Fruit fly (Drosophila melanogaster): Measurements from ENCODE around the gene CG14861.

CG14861 gene

DNA sequence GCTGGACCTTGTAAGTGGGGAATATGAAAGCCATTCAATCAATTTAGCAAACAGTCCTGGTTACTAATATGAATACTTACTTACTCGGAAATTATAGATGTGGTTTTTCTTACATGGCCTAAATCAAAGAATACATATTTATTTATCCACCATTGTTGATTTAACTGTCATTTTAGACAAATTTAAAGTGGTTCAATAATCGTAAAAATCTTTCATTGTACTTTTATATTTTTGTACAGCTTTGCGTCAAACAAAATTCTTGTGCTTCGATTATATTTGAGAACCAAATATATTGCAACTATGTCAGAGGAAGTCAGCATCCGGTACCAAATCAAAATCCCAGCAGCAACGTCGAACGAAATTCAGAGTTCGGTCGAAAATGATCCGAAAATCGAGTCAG is at the start of gene CG14861:
TSS of gene CG14861 (plus strand) at position 301 of the 400 bp plus-strand sequence.
- TF ChIP-seq Dll (optimal IDR thresholded peaks at IDR 0.05) (no peak), EcR (GFP tag; optimal IDR thresholded peaks at IDR 0.05) (no peak), usp (GFP tag; optimal IDR thresholded peaks at IDR 0.05) (no peak), pan (optimal IDR thresholded peaks at IDR 0.05) (no peak), CG8478 (optimal IDR thresholded peaks at IDR 0.05) (no peak), psq (optimal IDR thresholded peaks at IDR 0.05) (no peak)

- no peak for TF ChIP-seq CG8478 (optimal IDR thresholded peaks at IDR 0.05)
Measured at dm6 chr3R:14965285-14965684, 49.3 kb upstream of the CG14861 start.

DNA sequence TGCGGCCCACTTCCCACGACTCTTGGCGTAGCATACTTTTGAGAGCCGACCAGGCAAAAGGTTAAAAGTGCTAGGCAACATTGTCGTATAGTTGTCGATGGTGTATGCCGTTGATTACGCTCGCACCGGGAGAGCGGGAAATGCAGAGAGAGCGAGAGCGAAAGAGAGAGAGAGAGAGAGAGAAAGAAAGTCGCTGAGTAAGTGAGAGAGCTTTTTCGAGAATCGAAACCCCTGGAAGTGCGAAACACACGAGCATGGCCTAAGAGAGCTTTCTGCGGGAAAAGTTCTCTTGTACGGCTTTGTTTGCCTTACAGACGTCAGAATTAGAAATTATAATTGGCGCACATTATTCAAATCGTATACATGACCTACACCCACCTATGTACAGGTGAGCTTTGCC is 28.4 kb upstream of the CG14861 start:
- TF ChIP-seq EcR (GFP tag; optimal IDR thresholded peaks at IDR 0.05) (no peak), usp (GFP tag; optimal IDR thresholded peaks at IDR 0.05) (no peak), psq (optimal IDR thresholded peaks at IDR 0.05) (no peak), pan (optimal IDR thresholded peaks at IDR 0.05) (no peak), CG8478 (optimal IDR thresholded peaks at IDR 0.05) (no peak), Dll (optimal IDR thresholded peaks at IDR 0.05) (no peak)

dm6 chr3R:14990097-14990496 is 24.5 kb upstream of the CG14861 start:
- TF ChIP-seq usp (GFP tag; optimal IDR thresholded peaks at IDR 0.05), result no peak
- no peak for TF ChIP-seq EcR (GFP tag; optimal IDR thresholded peaks at IDR 0.05)
- no peak for TF ChIP-seq Dll (optimal IDR thresholded peaks at IDR 0.05)
- no peak for TF ChIP-seq psq (optimal IDR thresholded peaks at IDR 0.05)
- no peak for TF ChIP-seq CG8478 (optimal IDR thresholded peaks at IDR 0.05)
- no peak for TF ChIP-seq pan (optimal IDR thresholded peaks at IDR 0.05)

DNA sequence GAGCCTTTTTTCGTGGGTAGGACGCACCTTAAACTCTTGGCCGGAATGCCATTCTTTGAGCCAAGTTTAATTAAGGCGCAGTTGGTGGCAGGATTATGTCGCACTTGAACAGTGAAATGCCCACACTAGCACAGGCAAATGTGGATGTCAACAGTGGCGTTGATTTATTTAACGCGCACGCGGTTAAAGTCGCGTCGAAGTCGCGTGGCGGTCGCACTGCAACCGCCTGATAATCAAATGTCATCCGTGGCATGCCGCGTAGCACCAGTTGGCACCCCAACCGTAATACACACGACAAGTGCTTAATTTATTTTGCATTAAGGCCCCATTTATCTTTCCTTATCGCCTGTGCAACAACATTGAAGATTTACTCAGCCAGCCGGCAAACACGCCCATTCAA is 9.6 kb downstream of the CG14861 start:
- TF ChIP-seq psq (optimal IDR thresholded peaks at IDR 0.05) (no peak), Dll (optimal IDR thresholded peaks at IDR 0.05) (no peak), CG8478 (optimal IDR thresholded peaks at IDR 0.05) (no peak), pan (optimal IDR thresholded peaks at IDR 0.05) (no peak), usp (GFP tag; optimal IDR thresholded peaks at IDR 0.05) (no peak), EcR (GFP tag; optimal IDR thresholded peaks at IDR 0.05) (no peak)

DNA sequence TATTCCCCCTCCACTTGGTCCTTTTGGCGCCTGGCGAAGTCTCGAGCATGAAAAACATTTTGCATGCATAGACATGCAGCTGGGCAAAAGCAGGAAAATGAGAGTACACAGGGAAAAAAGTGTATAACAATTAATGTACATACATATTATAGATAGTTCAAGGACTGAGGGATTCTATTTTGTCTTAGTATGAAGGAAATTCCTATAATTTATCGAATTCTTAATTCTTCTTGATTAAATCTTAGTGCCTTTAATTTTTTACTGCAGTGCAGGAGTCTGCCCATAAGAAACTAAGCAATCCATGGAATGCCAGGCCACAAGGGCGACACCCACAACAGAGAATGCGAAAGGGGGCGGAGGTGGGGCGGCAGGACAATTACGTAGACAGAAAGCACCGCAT is 17.1 kb downstream of the CG14861 start:
- TF ChIP-seq EcR (GFP tag; optimal IDR thresholded peaks at IDR 0.05) (no peak), Dll (optimal IDR thresholded peaks at IDR 0.05) (no peak), usp (GFP tag; optimal IDR thresholded peaks at IDR 0.05) (no peak), pan (optimal IDR thresholded peaks at IDR 0.05) (no peak), CG8478 (optimal IDR thresholded peaks at IDR 0.05) (no peak), psq (optimal IDR thresholded peaks at IDR 0.05) (no peak)

- no peak for TF ChIP-seq pan (optimal IDR thresholded peaks at IDR 0.05)
- no peak for TF ChIP-seq EcR (GFP tag; optimal IDR thresholded peaks at IDR 0.05)
- no peak for TF ChIP-seq usp (GFP tag; optimal IDR thresholded peaks at IDR 0.05)
- TF ChIP-seq Dll (optimal IDR thresholded peaks at IDR 0.05), result no peak
- no peak for TF ChIP-seq psq (optimal IDR thresholded peaks at IDR 0.05)
- TF ChIP-seq CG8478 (optimal IDR thresholded peaks at IDR 0.05), result no peak
Measured at dm6 chr3R:15037066-15037465, 22.5 kb downstream of the CG14861 start, which contains the start of gene RpL10Aa. RpL10Aa (plus strand) TSS chr3R:15037366.

DNA sequence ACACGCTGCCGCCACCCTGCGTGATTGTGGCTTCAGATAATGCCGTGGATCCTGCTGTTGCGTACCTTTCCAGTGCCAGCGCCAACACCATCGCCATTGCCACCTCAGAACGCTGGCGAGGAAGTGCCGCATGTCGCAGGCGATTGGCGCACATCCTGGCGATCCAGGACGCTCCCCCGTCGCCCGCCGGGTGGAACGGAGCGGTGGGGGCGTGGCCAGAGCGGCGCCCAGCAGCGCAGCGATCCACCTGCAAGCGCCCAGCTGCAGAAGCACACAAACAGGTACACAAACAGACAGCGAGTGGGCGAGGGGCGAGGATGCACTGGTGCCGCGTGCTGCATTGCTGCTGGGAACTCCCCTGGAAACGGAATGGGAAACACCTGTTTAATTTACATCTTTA is 42.6 kb downstream of the CG14861 start:
- no peak for TF ChIP-seq psq (optimal IDR thresholded peaks at IDR 0.05)
- no peak for TF ChIP-seq EcR (GFP tag; optimal IDR thresholded peaks at IDR 0.05)
- no peak for TF ChIP-seq pan (optimal IDR thresholded peaks at IDR 0.05)
- TF ChIP-seq Dll (optimal IDR thresholded peaks at IDR 0.05), result no peak
- no peak for TF ChIP-seq CG8478 (optimal IDR thresholded peaks at IDR 0.05)
- TF ChIP-seq usp (GFP tag; optimal IDR thresholded peaks at IDR 0.05), result no peak

Measured in whole organism.